Fruit fly (Drosophila melanogaster): Measurements from ENCODE around the gene PolG1.
A peak's percentile ranks its signal among the peaks of the same experiment; 100 is the strongest.

PolG1 gene

dm6 chr2L:13838647-13839390 lies 11.2 kb upstream of the PolG1 start (continued):
- TF ChIP-seq prd (optimal IDR thresholded peaks at IDR 0.05): no peak
- TF ChIP-seq prd (GFP tag; IDR thresholded peaks at IDR 0.05): no peak; the same call in 1 of the 3 replicates
- peak; percentile 23 for TF ChIP-seq NC2β (GFP tag; optimal IDR thresholded peaks at IDR 0.05)
- TF ChIP-seq CG18476 (GFP tag; optimal IDR thresholded peaks at IDR 0.05): peak; percentile 16
- no peak for TF ChIP-seq CG4854 (GFP tag; optimal IDR thresholded peaks at IDR 0.05)
- TF ChIP-seq bowl (GFP tag; IDR thresholded peaks at IDR 0.05): no peak
- peak; percentile 33 for TF ChIP-seq CG9727 (GFP tag; optimal IDR thresholded peaks at IDR 0.05)
- TF ChIP-seq CG14965 (GFP tag; optimal IDR thresholded peaks at IDR 0.05; ENCODE audit: borderline replicate concordance): no peak
- TF ChIP-seq Eip74EF (GFP tag; optimal IDR thresholded peaks at IDR 0.05): no peak
- TF ChIP-seq CG12769 (tag; optimal IDR thresholded peaks at IDR 0.05): peak; percentile 3
- TF ChIP-seq CG12391 (tag; optimal IDR thresholded peaks at IDR 0.05): no peak
- TF ChIP-seq tio (GFP tag; optimal IDR thresholded peaks at IDR 0.05): no peak
- no peak for TF ChIP-seq Dip3 (GFP tag; optimal IDR thresholded peaks at IDR 0.05)
- 0 out of 3 replicates have a peak, but pooled peaks have one; percentile 18 for TF ChIP-seq CG2199 (GFP tag; IDR thresholded peaks at IDR 0.05)
- peak; percentile 67 for TF ChIP-seq CG13296 (GFP tag; optimal IDR thresholded peaks at IDR 0.05)
- no peak for TF ChIP-seq zen (tag; optimal IDR thresholded peaks at IDR 0.05)
- peak; percentile 67 for TF ChIP-seq ATbp (GFP tag; optimal IDR thresholded peaks at IDR 0.05)
- TF ChIP-seq Ets97D (GFP tag; optimal IDR thresholded peaks at IDR 0.05): no peak
- peak; percentile 4 for TF ChIP-seq Asciz (GFP tag; optimal IDR thresholded peaks at IDR 0.05)
- TF ChIP-seq da (GFP tag; optimal IDR thresholded peaks at IDR 0.05): no peak
- peak; percentile 10 to 28 for TF ChIP-seq chif (GFP tag; optimal IDR thresholded peaks at IDR 0.05)
- TF ChIP-seq Ravus (GFP tag; IDR thresholded peaks at IDR 0.05): no peak
- TF ChIP-seq Poxn (GFP tag; IDR thresholded peaks at IDR 0.05): no peak
- TF ChIP-seq CG10431 (GFP tag; optimal IDR thresholded peaks at IDR 0.05): no peak
- no peak for TF ChIP-seq Pdp1 (GFP tag; optimal IDR thresholded peaks at IDR 0.05)
- no peak for TF ChIP-seq Drgx (GFP tag; IDR thresholded peaks at IDR 0.05)
- no peak for TF ChIP-seq CG12104 (GFP tag; optimal IDR thresholded peaks at IDR 0.05)
- peak; percentile 9 for TF ChIP-seq CG8089 (GFP tag; optimal IDR thresholded peaks at IDR 0.05)
- TF ChIP-seq hkb (optimal IDR thresholded peaks at IDR 0.05): no peak
- TF ChIP-seq hkb (GFP tag; IDR thresholded peaks at IDR 0.05): peak; percentile 34; the same call in 1 of the 2 replicates
- no peak for TF ChIP-seq CG3995 (GFP tag; optimal IDR thresholded peaks at IDR 0.05)
- no peak for TF ChIP-seq B-H2 (GFP tag; optimal IDR thresholded peaks at IDR 0.05)
- TF ChIP-seq sna (GFP tag; IDR thresholded peaks at IDR 0.05; ENCODE audit: partially characterized antibody): no peak
- no peak for TF ChIP-seq Atf-2 (GFP tag; optimal IDR thresholded peaks at IDR 0.05)
- no peak for TF ChIP-seq jumu (GFP tag; optimal IDR thresholded peaks at IDR 0.05)
- TF ChIP-seq Rfx (GFP tag; IDR thresholded peaks at IDR 0.05): peak; percentile 36
- no peak for TF ChIP-seq klu (GFP tag; IDR thresholded peaks at IDR 0.05)
- no peak for TF ChIP-seq cg (GFP tag; optimal IDR thresholded peaks at IDR 0.05)
- TF ChIP-seq crc (GFP tag; optimal IDR thresholded peaks at IDR 0.05): no peak
- peak; percentile 83 for TF ChIP-seq mirr (GFP tag; optimal IDR thresholded peaks at IDR 0.05)
- no peak for TF ChIP-seq CG30431 (GFP tag; optimal IDR thresholded peaks at IDR 0.05)
- TF ChIP-seq Optix (GFP tag; IDR thresholded peaks at IDR 0.05): no peak
- no peak for TF ChIP-seq CG18599 (GFP tag; optimal IDR thresholded peaks at IDR 0.05)
- TF ChIP-seq Bgb (GFP tag; IDR thresholded peaks at IDR 0.05; ENCODE audit: partially characterized antibody): no peak
- no peak for TF ChIP-seq CG15479 (GFP tag; optimal IDR thresholded peaks at IDR 0.05)
- peak; percentile 43 for TF ChIP-seq CG1603 (tag; optimal IDR thresholded peaks at IDR 0.05)
- TF ChIP-seq CG10565 (GFP tag; optimal IDR thresholded peaks at IDR 0.05): no peak
- TF ChIP-seq Hey (tag; optimal IDR thresholded peaks at IDR 0.05): no peak
- TF ChIP-seq CG2875 (GFP tag; optimal IDR thresholded peaks at IDR 0.05): peak; percentile 9
- peak; percentile 39 for TF ChIP-seq Fer1 (GFP tag; optimal IDR thresholded peaks at IDR 0.05)

Data from whole organism, embryonic.